Worm (Caenorhabditis elegans): Measurements from ENCODE around the gene Y105C5A.508.

DNA sequence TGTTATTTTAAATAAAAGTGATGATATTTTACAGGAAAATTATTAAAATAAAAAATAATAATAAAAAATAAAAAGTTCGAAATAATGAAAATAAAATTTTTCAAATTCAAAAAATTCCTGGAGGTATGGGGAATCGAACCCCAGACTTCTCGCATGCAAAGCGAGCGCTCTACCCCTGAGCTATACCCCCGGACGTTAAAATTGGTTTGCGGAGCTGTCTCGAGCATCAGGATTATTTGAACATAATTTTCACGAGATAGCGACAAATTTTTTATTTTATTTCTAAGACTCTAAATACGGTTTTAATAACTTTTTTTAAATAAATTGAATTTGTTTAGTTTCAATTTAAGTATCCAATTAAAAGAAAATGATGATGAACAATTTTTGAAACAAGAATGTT, 20.5 kb downstream of the Y105C5A.508 start:
- no peak for TF ChIP-seq ztf-23 (GFP tag; IDR thresholded peaks at IDR 0.05)
- TF ChIP-seq flt-1 (GFP tag; IDR thresholded peaks at IDR 0.05) = no peak
- TF ChIP-seq T22C8.4 (GFP tag; IDR thresholded peaks at IDR 0.05) = no peak
- no peak for TF ChIP-seq ztf-29 (GFP tag; IDR thresholded peaks at IDR 0.05)
- no peak for TF ChIP-seq klf-2 (GFP tag; conservative IDR thresholded peaks at IDR 0.05)
- TF ChIP-seq ref-1 (GFP tag; conservative IDR thresholded peaks at IDR 0.05) = no peak
- no peak for TF ChIP-seq med-1 (GFP tag; optimal IDR thresholded peaks at IDR 0.05; ENCODE audit: insufficient read depth)
- TF ChIP-seq cog-1 (tag; optimal IDR thresholded peaks at IDR 0.05) = no peak
- TF ChIP-seq tab-1 (GFP tag; IDR thresholded peaks at IDR 0.05) = no peak
